Worm (Caenorhabditis elegans) whole organism, L2 larva: ENCODE measurements around the gene frm-10.
"Not testable (repeated sequence)": the region's sequence is repeated elsewhere in the genome, so short reads cannot be mapped to it uniquely, and the experiment has no call there.

ENCODE experiments used
- C34F6.9 ChIP-seq: fragments of 150-350 bp; optimal IDR thresholded peaks from 2 replicates; lab custom pipeline; 2014; ENCODE audit warnings: missing biosample characterization, missing genetic modification characterization
- R02D3.7 ChIP-seq: fragments of 150-350 bp; optimal IDR thresholded peaks from 2 replicates; lab custom pipeline; 2014; ENCODE audit warnings: missing biosample characterization, missing genetic modification characterization
- ZK546.5 ChIP-seq: sonication (generic microtip); optimal IDR thresholded peaks from 2 replicates; lab custom pipeline; 2017; ENCODE audit warnings: missing biosample characterization, missing genetic modification characterization
- alr-1 ChIP-seq: fragments of 150-350 bp; optimal IDR thresholded peaks from 2 replicates; lab custom pipeline; 2014; ENCODE audit warnings: missing biosample characterization, missing genetic modification characterization
- blmp-1 ChIP-seq: sonication (generic microtip); optimal IDR thresholded peaks from 2 replicates; lab custom pipeline; 2017; ENCODE audit warnings: missing genetic modification characterization, mild to moderate bottlenecking, missing compliant biosample characterization, antibody characterized with exemption, moderate library complexity; ENCODE audit not compliant: insufficient read depth
- ceh-82 ChIP-seq: fragments of 150-350 bp; optimal IDR thresholded peaks from 2 replicates; lab custom pipeline; 2014; ENCODE audit warnings: missing biosample characterization, missing genetic modification characterization
- crh-2 ChIP-seq: sonication (generic microtip); optimal IDR thresholded peaks from 2 replicates; lab custom pipeline; 2017; ENCODE audit warnings: missing biosample characterization, missing genetic modification characterization
- dmd-4 ChIP-seq: sonication (generic microtip); optimal IDR thresholded peaks from 2 replicates; lab custom pipeline; 2017; ENCODE audit warnings: missing biosample characterization, missing genetic modification characterization
- egl-27 ChIP-seq: sonication (generic microtip); optimal IDR thresholded peaks from 3 replicates; lab custom pipeline; 2017; ENCODE audit warnings: missing biosample characterization, missing genetic modification reagents, missing genetic modification characterization
- elt-1 ChIP-seq: fragments of 150-350 bp; optimal IDR thresholded peaks from 2 replicates; lab custom pipeline; 2014; ENCODE audit warnings: missing biosample characterization, missing genetic modification characterization
- fos-1 ChIP-seq: fragments of 150-350 bp; optimal IDR thresholded peaks from 2 replicates; lab custom pipeline; 2014; ENCODE audit warnings: missing biosample characterization, missing genetic modification characterization
- lin-13 ChIP-seq: fragments of 150-350 bp; optimal IDR thresholded peaks from 2 replicates; lab custom pipeline; 2014; ENCODE audit warnings: missing biosample characterization, missing genetic modification reagents, missing genetic modification characterization
- lin-39 ChIP-seq: fragments of 150-350 bp; optimal IDR thresholded peaks from 2 replicates; lab custom pipeline; 2014; ENCODE audit warnings: missing biosample characterization, missing genetic modification reagents, missing genetic modification characterization
- lsy-2 ChIP-seq, 2 experiments: fragments of 150-350 bp in 1 of 2; sonication (generic microtip) in 1 of 2; optimal IDR thresholded peaks; 2 replicates each; lab custom pipeline; 2014 to 2017; ENCODE audit warnings: missing biosample characterization in 2 of 2, missing genetic modification characterization in 2 of 2
- mab-5 ChIP-seq: fragments of 150-350 bp; optimal IDR thresholded peaks from 2 replicates; lab custom pipeline; 2014; ENCODE audit warnings: missing biosample characterization, missing genetic modification characterization
- mdl-1 ChIP-seq, 2 experiments: fragments of 150-350 bp in 1 of 2; sonication (generic microtip) in 1 of 2; optimal IDR thresholded peaks; 2 replicates each; lab custom pipeline; 2017; ENCODE audit warnings: missing biosample characterization in 2 of 2, missing genetic modification characterization in 2 of 2
- nhr-10 ChIP-seq: sonication (generic microtip); optimal IDR thresholded peaks from 2 replicates; lab custom pipeline; 2017; ENCODE audit warnings: missing biosample characterization, missing genetic modification characterization
- nhr-11 ChIP-seq: fragments of 150-350 bp; optimal IDR thresholded peaks from 2 replicates; lab custom pipeline; 2014; ENCODE audit warnings: missing biosample characterization, missing genetic modification characterization
- nhr-12 ChIP-seq: fragments of 150-350 bp; optimal IDR thresholded peaks from 2 replicates; lab custom pipeline; 2014; ENCODE audit warnings: missing biosample characterization, missing genetic modification characterization
- nhr-21 ChIP-seq: fragments of 150-350 bp; optimal IDR thresholded peaks from 2 replicates; lab custom pipeline; 2014; ENCODE audit warnings: missing biosample characterization, missing genetic modification characterization
- nhr-23 ChIP-seq: fragments of 150-350 bp; optimal IDR thresholded peaks from 2 replicates; lab custom pipeline; 2014; ENCODE audit warnings: missing biosample characterization, missing genetic modification reagents, missing genetic modification characterization
- nhr-25 ChIP-seq: fragments of 150-350 bp; sonication (generic microtip); optimal IDR thresholded peaks from 3 replicates; lab custom pipeline; 2014; ENCODE audit warnings: missing biosample characterization, missing genetic modification characterization
- nhr-6 ChIP-seq: fragments of 150-350 bp; optimal IDR thresholded peaks from 2 replicates; lab custom pipeline; 2014; ENCODE audit warnings: missing biosample characterization, missing genetic modification characterization
- nhr-77 ChIP-seq: fragments of 150-350 bp; optimal IDR thresholded peaks from 2 replicates; lab custom pipeline; 2014; ENCODE audit warnings: missing biosample characterization, missing genetic modification characterization
- peb-1 ChIP-seq: fragments of 150-350 bp; optimal IDR thresholded peaks from 2 replicates; lab custom pipeline; 2014; ENCODE audit warnings: missing biosample characterization, missing genetic modification characterization
- sem-4 ChIP-seq: fragments of 150-350 bp; optimal IDR thresholded peaks from 2 replicates; lab custom pipeline; 2014; ENCODE audit warnings: missing biosample characterization, missing genetic modification reagents, missing genetic modification characterization
- skn-1 ChIP-seq: sonication (generic microtip); optimal IDR thresholded peaks from 2 replicates; lab custom pipeline; 2017; ENCODE audit warnings: missing biosample characterization, missing genetic modification characterization
- sma-9 ChIP-seq, 2 experiments: fragments of 150-350 bp in 1 of 2; sonication (generic microtip) in 1 of 2; optimal IDR thresholded peaks; 2 replicates each; lab custom pipeline; 2014 to 2016; ENCODE audit warnings: missing genetic modification characterization in 2 of 2, mild to moderate bottlenecking in 1 of 2, missing biosample characterization in 1 of 2, missing compliant biosample characterization in 1 of 2, missing genetic modification reagents in 1 of 2, moderate library complexity in 1 of 2
- snpc-4 ChIP-seq: fragments of 150-350 bp; optimal IDR thresholded peaks from 2 replicates; lab custom pipeline; 2014; ENCODE audit warnings: missing biosample characterization, missing genetic modification characterization
- unc-55 ChIP-seq: fragments of 150-350 bp; sonication (generic microtip); optimal IDR thresholded peaks from 3 replicates; lab custom pipeline; 2014; ENCODE audit warnings: missing biosample characterization, missing genetic modification reagents, missing genetic modification characterization
- unc-62 ChIP-seq: fragments of 150-350 bp; optimal IDR thresholded peaks from 2 replicates; lab custom pipeline; 2014; ENCODE audit warnings: missing biosample characterization, missing genetic modification reagents, missing genetic modification characterization
- zag-1 ChIP-seq: fragments of 150-350 bp; optimal IDR thresholded peaks from 2 replicates; lab custom pipeline; 2014; ENCODE audit warnings: missing biosample characterization, missing genetic modification characterization
- ztf-1 ChIP-seq: fragments of 200-800 bp; sonication (Bioruptor generic); conservative IDR thresholded peaks from 2 replicates; pipeline ENCODE4 v1.3.6; 2022; ENCODE audit warnings: missing genetic modification characterization, missing compliant biosample characterization
- ztf-11 ChIP-seq: sonication (generic microtip); optimal IDR thresholded peaks from 2 replicates; lab custom pipeline; 2017; ENCODE audit warnings: missing biosample characterization, missing genetic modification characterization
- ztf-4 ChIP-seq: fragments of 150-350 bp; optimal IDR thresholded peaks from 2 replicates; lab custom pipeline; 2014; ENCODE audit warnings: missing biosample characterization, missing genetic modification characterization

The frm-10 gene

ce11 chrV:13442819-13443218, 20.2 kb upstream of the frm-10 start:
- TF ChIP-seq nhr-6 (no peak), nhr-21 (tag; lab: Kevin White, UChicago) (no peak), mab-5 (tag; lab: Kevin White, UChicago) (no peak), C34F6.9 (tag; lab: Kevin White, UChicago) (no peak), egl-27 (no peak), sma-9 (GFP tag; optimal IDR thresholded peaks at IDR 0.05; lab: Kevin White, UChicago) (no peak), sma-9 (tag; optimal IDR thresholded peaks at IDR 0.05; lab: Kevin White, UChicago) (no peak), ztf-1 (GFP tag; lab: Robert Waterston, UW) (no peak), R02D3.7 (tag; lab: Kevin White, UChicago) (no peak), fos-1 (tag; lab: Kevin White, UChicago) (no peak), nhr-25 (tag; lab: Kevin White, UChicago) (no peak), nhr-10 (tag; lab: Kevin White, UChicago) (no peak), unc-62 (GFP tag; lab: Kevin White, UChicago) (no peak), mdl-1 (tag; optimal IDR thresholded peaks at IDR 0.05; lab: Kevin White, UChicago) (no peak), lin-13 (GFP tag; lab: Kevin White, UChicago) (no peak), dmd-4 (tag; lab: Kevin White, UChicago) (no peak)

- TF ChIP-seq ceh-82; ztf-4 (tag; lab: Kevin White, UChicago); snpc-4 (tag; lab: Kevin White, UChicago): not testable (repeated sequence)
Measured at ce11 chrV:13443535-13443934, 19.5 kb upstream of the frm-10 start, which contains the start of gene Y2H9A.6. TSS of gene Y2H9A.6 (plus strand) at chrV:13443835.

ce11 chrV:13445229-13445949, 17.6 kb upstream of the frm-10 start, which contains the start of gene Y2H9A.4:
TSS of gene Y2H9A.4 (plus strand) at chrV:13445899.
- TF ChIP-seq nhr-23 (tag; lab: Kevin White, UChicago) (no peak), ztf-11 (tag; lab: Kevin White, UChicago) (no peak), nhr-77 (tag; lab: Kevin White, UChicago) (no peak), alr-1 (tag; lab: Kevin White, UChicago) (no peak), unc-55 (GFP tag; lab: Kevin White, UChicago) (no peak), mab-5 (tag; lab: Kevin White, UChicago) (peak; percentile 28), blmp-1 (tag; lab: Kevin White, UChicago) (no peak), nhr-25 (tag; lab: Kevin White, UChicago) (peak; percentile 31), elt-1 (tag; lab: Kevin White, UChicago) (no peak), ztf-4 (tag; lab: Kevin White, UChicago) (no peak), nhr-12 (tag; lab: Kevin White, UChicago) (no peak), nhr-10 (tag; lab: Kevin White, UChicago) (no peak), sma-9 (GFP tag; optimal IDR thresholded peaks at IDR 0.05; lab: Kevin White, UChicago) (no peak), sma-9 (tag; optimal IDR thresholded peaks at IDR 0.05; lab: Kevin White, UChicago) (no peak), C34F6.9 (tag; lab: Kevin White, UChicago) (peak; percentile 23), crh-2 (peak; percentile 56), ZK546.5 (tag; lab: Kevin White, UChicago) (no peak), nhr-6 (no peak), skn-1 (no peak), zag-1 (tag; lab: Kevin White, UChicago) (no peak), nhr-11 (tag; lab: Kevin White, UChicago) (no peak), lin-39 (no peak), fos-1 (tag; lab: Kevin White, UChicago) (peak; percentile 53), snpc-4 (tag; lab: Kevin White, UChicago) (no peak), peb-1 (tag; lab: Kevin White, UChicago) (no peak), sem-4 (no peak), mdl-1 (tag; optimal IDR thresholded peaks at IDR 0.05; lab: Kevin White, UChicago) (no peak)
- TF ChIP-seq, all 48 proteins: peak for 5

ce11 chrV:13453334-13453733, 9.7 kb upstream of the frm-10 start, which contains the start of gene lurp-2:
TSS of gene lurp-2 (plus strand) at chrV:13453634.
- TF ChIP-seq nhr-21 (tag; lab: Kevin White, UChicago): no peak
- no peak for TF ChIP-seq lsy-2 (tag; optimal IDR thresholded peaks at IDR 0.05; lab: Kevin White, UChicago)
- TF ChIP-seq ceh-82: no peak
- TF ChIP-seq egl-27: no peak
